Worm (Caenorhabditis elegans) whole organism, L2 larva: ENCODE results near the gene gad-2.
"Not testable (repeated sequence)": the region's sequence is repeated elsewhere in the genome, so short reads cannot be mapped to it uniquely, and the experiment has no call there.

Experiments used
- C34F6.9 ChIP-seq: fragments of 150-350 bp; optimal IDR thresholded peaks from 2 replicates; lab custom pipeline; 2014; ENCODE audit warnings: missing biosample characterization, missing genetic modification characterization
- F13H6.1 ChIP-seq: sonication (generic microtip); optimal IDR thresholded peaks from 2 replicates; lab custom pipeline; 2016; ENCODE audit warnings: missing genetic modification characterization, missing compliant biosample characterization
- R02D3.7 ChIP-seq: fragments of 150-350 bp; optimal IDR thresholded peaks from 2 replicates; lab custom pipeline; 2014; ENCODE audit warnings: missing biosample characterization, missing genetic modification characterization
- Y55F3AM.14 ChIP-seq: fragments of 200-800 bp; sonication (Bioruptor generic); optimal IDR thresholded peaks from 2 replicates; lab custom pipeline; 2018; ENCODE audit warnings: mild to moderate bottlenecking, missing genetic modification characterization, missing compliant biosample characterization
- ZK546.5 ChIP-seq: sonication (generic microtip); optimal IDR thresholded peaks from 2 replicates; lab custom pipeline; 2017; ENCODE audit warnings: missing biosample characterization, missing genetic modification characterization
- aly-2 ChIP-seq: fragments of 150-350 bp; optimal IDR thresholded peaks from 2 replicates; lab custom pipeline; 2014; ENCODE audit warnings: missing biosample characterization, missing genetic modification characterization
- blmp-1 ChIP-seq: sonication (generic microtip); optimal IDR thresholded peaks from 2 replicates; lab custom pipeline; 2017; ENCODE audit warnings: missing genetic modification characterization, mild to moderate bottlenecking, missing compliant biosample characterization, antibody characterized with exemption, moderate library complexity; ENCODE audit not compliant: insufficient read depth
- ceh-16 ChIP-seq: fragments of 150-350 bp; optimal IDR thresholded peaks from 2 replicates; lab custom pipeline; 2014; ENCODE audit warnings: missing biosample characterization, missing genetic modification characterization
- ceh-82 ChIP-seq: fragments of 150-350 bp; optimal IDR thresholded peaks from 2 replicates; lab custom pipeline; 2014; ENCODE audit warnings: missing biosample characterization, missing genetic modification characterization
- dmd-4 ChIP-seq: sonication (generic microtip); optimal IDR thresholded peaks from 2 replicates; lab custom pipeline; 2017; ENCODE audit warnings: missing biosample characterization, missing genetic modification characterization
- egl-27 ChIP-seq: sonication (generic microtip); optimal IDR thresholded peaks from 3 replicates; lab custom pipeline; 2017; ENCODE audit warnings: missing biosample characterization, missing genetic modification reagents, missing genetic modification characterization
- elt-3 ChIP-seq: sonication (generic microtip); optimal IDR thresholded peaks from 2 replicates; lab custom pipeline; 2017; ENCODE audit warnings: missing biosample characterization, missing genetic modification characterization
- gmeb-1 ChIP-seq: fragments of 150-350 bp; optimal IDR thresholded peaks from 2 replicates; lab custom pipeline; 2014; ENCODE audit warnings: missing biosample characterization, missing genetic modification characterization
- lin-13 ChIP-seq: fragments of 150-350 bp; optimal IDR thresholded peaks from 2 replicates; lab custom pipeline; 2014; ENCODE audit warnings: missing biosample characterization, missing genetic modification reagents, missing genetic modification characterization
- lin-39 ChIP-seq: fragments of 150-350 bp; optimal IDR thresholded peaks from 2 replicates; lab custom pipeline; 2014; ENCODE audit warnings: missing biosample characterization, missing genetic modification reagents, missing genetic modification characterization
- mbf-1 ChIP-seq: sonication (generic microtip); optimal IDR thresholded peaks from 2 replicates; lab custom pipeline; 2017; ENCODE audit warnings: missing biosample characterization, missing genetic modification characterization
- mdl-1 ChIP-seq, 2 experiments: fragments of 150-350 bp in 1 of 2; sonication (generic microtip) in 1 of 2; optimal IDR thresholded peaks; 2 replicates each; lab custom pipeline; 2017; ENCODE audit warnings: missing biosample characterization in 2 of 2, missing genetic modification characterization in 2 of 2
- nhr-10 ChIP-seq: sonication (generic microtip); optimal IDR thresholded peaks from 2 replicates; lab custom pipeline; 2017; ENCODE audit warnings: missing biosample characterization, missing genetic modification characterization
- nhr-11 ChIP-seq: fragments of 150-350 bp; optimal IDR thresholded peaks from 2 replicates; lab custom pipeline; 2014; ENCODE audit warnings: missing biosample characterization, missing genetic modification characterization
- nhr-12 ChIP-seq: fragments of 150-350 bp; optimal IDR thresholded peaks from 2 replicates; lab custom pipeline; 2014; ENCODE audit warnings: missing biosample characterization, missing genetic modification characterization
- nhr-129 ChIP-seq: fragments of 150-350 bp; optimal IDR thresholded peaks from 2 replicates; lab custom pipeline; 2014; ENCODE audit warnings: missing biosample characterization, missing genetic modification characterization
- nhr-21 ChIP-seq: fragments of 150-350 bp; optimal IDR thresholded peaks from 2 replicates; lab custom pipeline; 2014; ENCODE audit warnings: missing biosample characterization, missing genetic modification characterization
- nhr-23 ChIP-seq: fragments of 150-350 bp; optimal IDR thresholded peaks from 2 replicates; lab custom pipeline; 2014; ENCODE audit warnings: missing biosample characterization, missing genetic modification reagents, missing genetic modification characterization
- nhr-237 ChIP-seq: fragments of 150-350 bp; optimal IDR thresholded peaks from 2 replicates; lab custom pipeline; 2014; ENCODE audit warnings: missing biosample characterization, missing genetic modification characterization
- nhr-25 ChIP-seq: fragments of 150-350 bp; sonication (generic microtip); optimal IDR thresholded peaks from 3 replicates; lab custom pipeline; 2014; ENCODE audit warnings: missing biosample characterization, missing genetic modification characterization
- nhr-77 ChIP-seq: fragments of 150-350 bp; optimal IDR thresholded peaks from 2 replicates; lab custom pipeline; 2014; ENCODE audit warnings: missing biosample characterization, missing genetic modification characterization
- peb-1 ChIP-seq: fragments of 150-350 bp; optimal IDR thresholded peaks from 2 replicates; lab custom pipeline; 2014; ENCODE audit warnings: missing biosample characterization, missing genetic modification characterization
- sem-4 ChIP-seq: fragments of 150-350 bp; optimal IDR thresholded peaks from 2 replicates; lab custom pipeline; 2014; ENCODE audit warnings: missing biosample characterization, missing genetic modification reagents, missing genetic modification characterization
- skn-1 ChIP-seq: sonication (generic microtip); optimal IDR thresholded peaks from 2 replicates; lab custom pipeline; 2017; ENCODE audit warnings: missing biosample characterization, missing genetic modification characterization
- sma-9 ChIP-seq, 2 experiments: fragments of 150-350 bp in 1 of 2; sonication (generic microtip) in 1 of 2; optimal IDR thresholded peaks; 2 replicates each; lab custom pipeline; 2014 to 2016; ENCODE audit warnings: missing genetic modification characterization in 2 of 2, mild to moderate bottlenecking in 1 of 2, missing biosample characterization in 1 of 2, missing compliant biosample characterization in 1 of 2, missing genetic modification reagents in 1 of 2, moderate library complexity in 1 of 2
- snpc-4 ChIP-seq: fragments of 150-350 bp; optimal IDR thresholded peaks from 2 replicates; lab custom pipeline; 2014; ENCODE audit warnings: missing biosample characterization, missing genetic modification characterization
- unc-39 ChIP-seq: fragments of 150-350 bp; optimal IDR thresholded peaks from 2 replicates; lab custom pipeline; 2014; ENCODE audit warnings: missing biosample characterization, missing genetic modification characterization
- unc-62 ChIP-seq: fragments of 150-350 bp; optimal IDR thresholded peaks from 2 replicates; lab custom pipeline; 2014; ENCODE audit warnings: missing biosample characterization, missing genetic modification reagents, missing genetic modification characterization
- zag-1 ChIP-seq: fragments of 150-350 bp; optimal IDR thresholded peaks from 2 replicates; lab custom pipeline; 2014; ENCODE audit warnings: missing biosample characterization, missing genetic modification characterization
- ztf-1 ChIP-seq: fragments of 200-800 bp; sonication (Bioruptor generic); conservative IDR thresholded peaks from 2 replicates; pipeline ENCODE4 v1.3.6; 2022; ENCODE audit warnings: missing genetic modification characterization, missing compliant biosample characterization
- ztf-4 ChIP-seq: fragments of 150-350 bp; optimal IDR thresholded peaks from 2 replicates; lab custom pipeline; 2014; ENCODE audit warnings: missing biosample characterization, missing genetic modification characterization

gad-2 gene

DNA sequence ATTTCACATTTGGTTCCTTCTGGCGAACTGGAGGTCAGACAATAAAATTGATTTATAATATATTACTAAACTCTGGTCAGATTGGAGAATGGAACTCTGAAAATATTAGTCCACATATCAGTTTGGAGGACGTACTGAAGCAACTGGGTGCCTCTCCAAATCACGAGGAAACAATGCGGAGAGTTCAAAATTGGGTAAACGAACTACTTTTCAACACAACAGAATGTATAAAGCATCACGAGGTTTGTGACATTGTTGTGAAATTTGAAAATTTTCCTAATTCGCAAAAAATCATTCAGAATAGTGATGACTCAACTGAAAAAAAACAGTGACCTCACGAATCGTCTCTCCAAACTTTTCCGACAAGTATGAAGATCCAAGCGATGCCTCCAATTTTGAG lies at the start of gene gad-2:
Gene gad-2 (plus strand): TSS at position 301 of the 400 bp plus-strand sequence.
- no peak for TF ChIP-seq ztf-4
- no peak for TF ChIP-seq mdl-1 (tag; optimal IDR thresholded peaks at IDR 0.05; lab: Kevin White, UChicago)
- TF ChIP-seq lin-39 (tag; lab: Kevin White, UChicago), result no peak
- no peak for TF ChIP-seq gmeb-1 (tag; lab: Kevin White, UChicago)
- no peak for TF ChIP-seq sem-4 (tag; lab: Kevin White, UChicago)
- no peak for TF ChIP-seq ZK546.5 (tag; lab: Kevin White, UChicago)
- no peak for TF ChIP-seq nhr-25 (tag; lab: Kevin White, UChicago)
- no peak for TF ChIP-seq unc-39
- TF ChIP-seq nhr-129 (tag; lab: Kevin White, UChicago), result no peak
- TF ChIP-seq nhr-23 (tag; lab: Kevin White, UChicago), result no peak
- TF ChIP-seq dmd-4 (tag; lab: Kevin White, UChicago), result no peak
- TF ChIP-seq aly-2 (tag; lab: Kevin White, UChicago), result no peak
- no peak for TF ChIP-seq unc-62 (GFP tag; lab: Kevin White, UChicago)
- TF ChIP-seq mbf-1 (tag; lab: Kevin White, UChicago), result no peak
- TF ChIP-seq egl-27 (tag; lab: Kevin White, UChicago), result no peak
- TF ChIP-seq nhr-11 (tag; lab: Kevin White, UChicago), result no peak
- no peak for TF ChIP-seq C34F6.9 (tag; lab: Kevin White, UChicago)
- no peak for TF ChIP-seq F13H6.1 (tag; lab: Kevin White, UChicago)
- TF ChIP-seq ztf-1, result no peak

DNA sequence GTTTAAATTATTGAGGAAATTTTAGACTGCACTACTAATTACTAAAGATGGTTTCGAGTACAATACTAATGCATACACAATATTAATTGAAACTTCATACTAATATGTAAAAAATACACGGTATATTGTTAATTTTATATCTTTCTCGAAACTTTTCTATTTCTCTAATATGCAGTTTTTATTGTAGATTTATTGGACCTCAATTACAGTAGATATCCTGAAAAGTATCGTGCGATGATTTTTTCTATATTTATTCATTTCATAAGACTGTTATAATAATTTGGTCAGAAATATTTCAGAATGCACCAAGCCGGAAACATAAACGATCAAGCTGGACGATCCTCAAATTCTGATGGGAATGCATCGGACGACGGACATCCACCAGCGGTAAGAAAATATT lies 49.5 kb upstream of the gad-2 start, which contains the start of gene C07D8.5:
Gene C07D8.5 (plus strand): TSS at position 301 of the 400 bp plus-strand sequence.
- TF ChIP-seq nhr-23 (tag; lab: Kevin White, UChicago) (no peak), sem-4 (tag; lab: Kevin White, UChicago) (no peak), ceh-16 (tag; lab: Kevin White, UChicago) (no peak), zag-1 (no peak), peb-1 (tag; lab: Kevin White, UChicago) (no peak), dmd-4 (tag; lab: Kevin White, UChicago) (no peak), skn-1 (tag; lab: Kevin White, UChicago) (no peak), nhr-10 (tag; lab: Kevin White, UChicago) (no peak), elt-3 (tag; lab: Kevin White, UChicago) (no peak), unc-62 (GFP tag; lab: Kevin White, UChicago) (no peak), nhr-11 (tag; lab: Kevin White, UChicago) (no peak), ceh-82 (tag; lab: Kevin White, UChicago) (no peak), ztf-1 (no peak), F13H6.1 (tag; lab: Kevin White, UChicago) (no peak), gmeb-1 (tag; lab: Kevin White, UChicago) (no peak), Y55F3AM.14 (GFP tag; lab: Kevin White, UChicago) (no peak), ZK546.5 (tag; lab: Kevin White, UChicago) (no peak), nhr-12 (tag; lab: Kevin White, UChicago) (no peak), blmp-1 (tag; lab: Kevin White, UChicago) (no peak)

DNA sequence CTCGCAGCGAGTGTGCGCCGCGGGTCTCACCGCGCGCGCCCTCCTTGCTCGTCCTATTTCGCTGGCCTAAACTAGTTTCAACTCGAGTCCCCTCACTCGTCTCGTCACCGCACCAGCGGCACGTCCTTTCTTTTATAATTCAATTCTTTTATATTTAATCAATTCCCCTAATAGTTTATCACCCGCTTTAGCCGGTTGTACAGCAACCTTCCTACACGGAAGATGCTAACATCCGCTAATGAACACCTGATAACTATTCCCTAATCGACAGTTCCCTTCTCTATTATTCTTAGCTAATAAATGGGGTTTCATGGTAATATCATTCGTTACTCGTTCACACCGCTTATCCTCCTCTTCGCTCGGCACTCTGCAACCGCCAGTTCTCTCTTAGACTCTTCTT lies 28.0 kb upstream of the gad-2 start, which contains the start of gene C56G3.2:
Gene C56G3.2 (plus strand): TSS at position 301 of the 400 bp plus-strand sequence.
- not testable (repeated sequence) for TF ChIP-seq R02D3.7; unc-39; nhr-77 (tag; lab: Kevin White, UChicago)

DNA sequence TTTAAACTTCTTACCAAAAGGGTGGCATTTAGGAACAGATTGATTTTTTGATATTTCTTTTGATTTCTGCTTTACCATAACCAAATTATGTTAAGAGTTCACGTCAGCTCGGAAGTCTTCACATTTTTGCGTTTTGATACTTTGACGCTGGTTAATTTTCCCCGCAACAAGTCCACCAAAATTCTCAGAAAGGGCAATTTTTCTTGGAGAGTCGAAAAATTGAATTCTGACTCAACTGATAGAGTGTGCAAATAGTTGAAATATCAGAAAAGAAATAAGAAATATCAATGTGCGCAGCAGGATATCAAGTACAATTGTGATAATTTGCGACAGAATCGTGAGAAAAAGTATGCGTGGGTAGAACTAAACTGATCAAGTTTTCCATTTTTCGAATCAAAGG lies 23.5 kb upstream of the gad-2 start:
- TF ChIP-seq R02D3.7 (no peak), egl-27 (tag; lab: Kevin White, UChicago) (no peak), nhr-21 (tag; lab: Kevin White, UChicago) (no peak), C34F6.9 (tag; lab: Kevin White, UChicago) (no peak), nhr-237 (tag; lab: Kevin White, UChicago) (no peak), nhr-11 (tag; lab: Kevin White, UChicago) (no peak), ztf-1 (no peak), zag-1 (no peak), dmd-4 (tag; lab: Kevin White, UChicago) (no peak), sma-9 (GFP tag; optimal IDR thresholded peaks at IDR 0.05; lab: Kevin White, UChicago) (no peak), sma-9 (tag; optimal IDR thresholded peaks at IDR 0.05; lab: Kevin White, UChicago) (no peak), snpc-4 (tag; lab: Kevin White, UChicago) (no peak), nhr-12 (tag; lab: Kevin White, UChicago) (no peak), lin-39 (tag; lab: Kevin White, UChicago) (no peak), lin-13 (no peak)
